Worm (Caenorhabditis elegans) whole organism, early embryonic: ENCODE measurements around the gene F55G11.6.

Experiments used
- B0310.2 ChIP-seq: sonication (generic microtip); optimal IDR thresholded peaks from 2 replicates; lab custom pipeline; 2016; ENCODE audit warnings: mild to moderate bottlenecking, missing genetic modification characterization, missing compliant biosample characterization
- F13C5.2 ChIP-seq: sonication (generic microtip); optimal IDR thresholded peaks from 2 replicates; lab custom pipeline; 2017; ENCODE audit warnings: mild to moderate bottlenecking, missing genetic modification characterization, inconsistent platforms, missing compliant biosample characterization
- aly-1 ChIP-seq: sonication (generic microtip); optimal IDR thresholded peaks from 2 replicates; lab custom pipeline; 2016; ENCODE audit warnings: missing genetic modification characterization, missing compliant biosample characterization
- ama-1 ChIP-seq: fragments of 150-350 bp; optimal IDR thresholded peaks from 2 replicates; lab custom pipeline; 2014
- ceh-36 ChIP-seq: sonication (generic microtip); optimal IDR thresholded peaks from 2 replicates; lab custom pipeline; 2016; ENCODE audit warnings: missing genetic modification characterization, inconsistent platforms, missing compliant biosample characterization
- ets-7 ChIP-seq: sonication (generic microtip); optimal IDR thresholded peaks from 2 replicates; lab custom pipeline; 2016; ENCODE audit warnings: missing genotype, missing genetic modification characterization, missing compliant biosample characterization
- flt-1 ChIP-seq: fragments of 200-800 bp; sonication (Bioruptor generic); IDR thresholded peaks from 2 replicates; pipeline ENCODE4 v1.3.6; 2022; ENCODE audit warnings: missing genetic modification characterization, missing compliant biosample characterization
- hmbx-1 ChIP-seq: sonication (generic microtip); optimal IDR thresholded peaks from 2 replicates; lab custom pipeline; 2016; ENCODE audit warnings: mild to moderate bottlenecking, missing genetic modification characterization, missing compliant biosample characterization
- scrt-1 ChIP-seq: fragments of 200-800 bp; sonication (Bioruptor generic); IDR thresholded peaks from 2 replicates; pipeline ENCODE4 v1.3.6; 2022; ENCODE audit warnings: missing genetic modification characterization, missing compliant biosample characterization
- tbx-11 ChIP-seq: fragments of 200-800 bp; sonication (Bioruptor generic); IDR thresholded peaks from 2 replicates; pipeline ENCODE4 v1.3.6; 2022; ENCODE audit warnings: missing genetic modification characterization, missing compliant biosample characterization

- TF ChIP-seq aly-1 (no peak), F13C5.2 (tag; lab: Kevin White, UChicago) (no peak), ceh-36 (tag; lab: Kevin White, UChicago) (no peak), ama-1 (lab: Kevin White, UChicago) (no peak), scrt-1 (GFP tag; lab: Robert Waterston, UW) (no peak), hmbx-1 (tag; lab: Kevin White, UChicago) (no peak), ets-7 (tag; lab: Kevin White, UChicago) (no peak), B0310.2 (tag; lab: Kevin White, UChicago) (no peak), tbx-11 (GFP tag; lab: Robert Waterston, UW) (no peak), flt-1 (GFP tag; lab: Robert Waterston, UW) (no peak)
Measured at ce11 chrIV:12971994-12972520, 14.2 kb downstream of the F55G11.6 start.
